Fruit fly (Drosophila melanogaster) whole organism, embryonic: ENCODE data around the gene CG14135.
A peak's percentile ranks its signal among the peaks of the same experiment; 100 is the strongest.

Experiments
- CG10979 ChIP-seq: fragments of 200-800 bp; sonication (Bioruptor generic); optimal IDR thresholded peaks from 2 replicates; lab custom pipeline; 2018; ENCODE audit warnings: missing biosample characterization, mild to moderate bottlenecking, missing genetic modification characterization, moderate library complexity
- CG11247 ChIP-seq: fragments of 200-800 bp; sonication (Bioruptor generic); IDR thresholded peaks from 2 replicates; pipeline ENCODE4 v1.3.6; 2022; ENCODE audit warnings: missing biosample characterization, missing genetic modification characterization
- CG11504 ChIP-seq: fragments of 200-800 bp; sonication (Bioruptor generic); optimal IDR thresholded peaks from 3 replicates; lab custom pipeline; 2019; ENCODE audit warnings: missing biosample characterization, mild to moderate bottlenecking, missing genetic modification characterization, moderate library complexity
- CG11560 ChIP-seq: fragments of 200-800 bp; sonication (Bioruptor generic); IDR thresholded peaks from 3 replicates; pipeline ENCODE4 v1.3.6; 2022; ENCODE audit warnings: missing biosample characterization, missing genetic modification characterization
- CG12071 ChIP-seq: fragments of 200-800 bp; sonication (Bioruptor generic); optimal IDR thresholded peaks from 3 replicates; lab custom pipeline; 2018; ENCODE audit warnings: missing biosample characterization, mild to moderate bottlenecking, missing genetic modification characterization
- CG13287 ChIP-seq: fragments of 200-800 bp; sonication (Bioruptor generic); IDR thresholded peaks from 2 replicates; pipeline ENCODE4 v1.3.6; 2022; ENCODE audit warnings: missing biosample characterization, missing genetic modification characterization; ENCODE audit not compliant: partially characterized antibody
- CG15601 ChIP-seq: fragments of 200-800 bp; sonication (Bioruptor generic); optimal IDR thresholded peaks from 3 replicates; lab custom pipeline; 2019; ENCODE audit warnings: missing biosample characterization, mild to moderate bottlenecking, missing genetic modification characterization, moderate library complexity
- CG17568 ChIP-seq: fragments of 200-800 bp; sonication (Bioruptor generic); optimal IDR thresholded peaks from 2 replicates; lab custom pipeline; 2018; ENCODE audit warnings: missing biosample characterization, mild to moderate bottlenecking, missing genetic modification characterization, moderate library complexity
- CG17802 ChIP-seq: fragments of 200-800 bp; sonication (Bioruptor generic); optimal IDR thresholded peaks from 2 replicates; lab custom pipeline; 2018; ENCODE audit warnings: missing biosample characterization, mild to moderate bottlenecking, missing genetic modification characterization, moderate library complexity
- CG17829 ChIP-seq: fragments of 200-800 bp; optimal IDR thresholded peaks from 2 replicates; lab custom pipeline; 2019; ENCODE audit warnings: missing biosample characterization, mild to moderate bottlenecking, missing genetic modification characterization, moderate library complexity
- CG2199 ChIP-seq: fragments of 200-800 bp; sonication (Bioruptor generic); IDR thresholded peaks from 3 replicates; pipeline ENCODE4 v1.3.6; 2022; ENCODE audit warnings: missing biosample characterization, missing genetic modification characterization
- CG30020 ChIP-seq: fragments of 200-800 bp; optimal IDR thresholded peaks from 2 replicates; lab custom pipeline; 2019; ENCODE audit warnings: missing biosample characterization, mild to moderate bottlenecking, missing genetic modification characterization, moderate library complexity
- CG30403 ChIP-seq: fragments of 200-800 bp; sonication (Bioruptor generic); optimal IDR thresholded peaks from 3 replicates; lab custom pipeline; 2016; ENCODE audit warnings: missing biosample characterization, missing genetic modification characterization
- CG4617 ChIP-seq: fragments of 200-800 bp; sonication (Bioruptor generic); optimal IDR thresholded peaks from 3 replicates; lab custom pipeline; 2016; ENCODE audit warnings: missing biosample characterization, missing genetic modification characterization, borderline replicate concordance
- CG6272 ChIP-seq: fragments of 200-800 bp; sonication (Bioruptor generic); IDR thresholded peaks from 2 replicates; pipeline ENCODE4 v1.3.6; 2022; ENCODE audit warnings: missing biosample characterization, missing genetic modification characterization
- CG6683 ChIP-seq: fragments of 200-800 bp; sonication (Bioruptor generic); optimal IDR thresholded peaks from 2 replicates; lab custom pipeline; 2017; ENCODE audit warnings: missing biosample characterization, mild to moderate bottlenecking, missing genetic modification characterization, missing genetic modification reagents
- CG7745 ChIP-seq: fragments of 200-800 bp; sonication (Bioruptor generic); optimal IDR thresholded peaks from 2 replicates; lab custom pipeline; 2018; ENCODE audit warnings: missing biosample characterization, mild to moderate bottlenecking, missing genetic modification characterization, moderate library complexity
- CG8290 ChIP-seq, 3 experiments: fragments of 200-800 bp; sonication (Bioruptor generic); optimal IDR thresholded peaks; 2 replicates each; lab custom pipeline; 2016 to 2019; ENCODE audit warnings: missing biosample characterization in 3 of 3, missing genetic modification characterization in 3 of 3, mild to moderate bottlenecking in 2 of 3, moderate library complexity in 1 of 3
- CG8388 ChIP-seq: fragments of 200-800 bp; sonication (Bioruptor generic); optimal IDR thresholded peaks from 2 replicates; lab custom pipeline; 2019; ENCODE audit warnings: missing biosample characterization, mild to moderate bottlenecking, missing genetic modification characterization, moderate library complexity
- CG8944 ChIP-seq: fragments of 200-800 bp; sonication (Bioruptor generic); optimal IDR thresholded peaks from 3 replicates; lab custom pipeline; 2016; ENCODE audit warnings: missing biosample characterization, missing genetic modification characterization
- CG9215 ChIP-seq: fragments of 200-800 bp; sonication (Bioruptor generic); IDR thresholded peaks from 2 replicates; pipeline ENCODE4 v1.3.6; 2022; ENCODE audit warnings: missing biosample characterization, missing genetic modification characterization
- E2f1 ChIP-seq: fragments of 200-800 bp; sonication (Bioruptor generic); IDR thresholded peaks from 2 replicates; pipeline ENCODE4 v1.3.6; 2022; ENCODE audit warnings: missing biosample characterization, missing genetic modification characterization
- E2f2 ChIP-seq: fragments of 200-800 bp; sonication (Bioruptor generic); IDR thresholded peaks from 2 replicates; pipeline ENCODE4 v1.3.6; 2022; ENCODE audit warnings: missing biosample characterization, missing genetic modification characterization
- Ets97D ChIP-seq: fragments of 200-800 bp; sonication (Bioruptor generic); optimal IDR thresholded peaks from 3 replicates; lab custom pipeline; 2016; ENCODE audit warnings: missing biosample characterization, missing genetic modification characterization
- Fer2 ChIP-seq: fragments of 200-800 bp; sonication (Bioruptor generic); optimal IDR thresholded peaks from 2 replicates; lab custom pipeline; 2018; ENCODE audit warnings: missing biosample characterization, mild to moderate bottlenecking, missing genetic modification characterization, moderate library complexity
- Hey ChIP-seq: fragments of 200-800 bp; sonication (Bioruptor generic); optimal IDR thresholded peaks from 3 replicates; lab custom pipeline; 2018; ENCODE audit warnings: missing biosample characterization, mild to moderate bottlenecking, missing genetic modification characterization
- Hsf ChIP-seq: fragments of 200-800 bp; sonication (Bioruptor generic); optimal IDR thresholded peaks from 3 replicates; lab custom pipeline; 2016; ENCODE audit warnings: missing biosample characterization, missing genetic modification characterization
- Lhr ChIP-seq: fragments of 200-800 bp; sonication (Bioruptor generic); optimal IDR thresholded peaks from 3 replicates; lab custom pipeline; 2017; ENCODE audit warnings: mild to moderate bottlenecking, missing biosample characterization, missing genetic modification reagents, missing genetic modification characterization
- MBD-R2 ChIP-seq: fragments of 200-800 bp; sonication (Bioruptor generic); IDR thresholded peaks from 2 replicates; pipeline ENCODE4 v1.3.6; 2022; ENCODE audit warnings: missing biosample characterization, missing genetic modification characterization
- MESR4 ChIP-seq: fragments of 200-800 bp; sonication (Bioruptor generic); optimal IDR thresholded peaks from 2 replicates; lab custom pipeline; 2018; ENCODE audit warnings: missing biosample characterization, mild to moderate bottlenecking, missing genetic modification characterization, moderate library complexity
- NC2β ChIP-seq: fragments of 200-800 bp; sonication (Bioruptor generic); optimal IDR thresholded peaks from 2 replicates; lab custom pipeline; 2016; ENCODE audit warnings: missing biosample characterization, missing genetic modification characterization
- NFAT ChIP-seq: fragments of 200-800 bp; sonication (Bioruptor generic); IDR thresholded peaks from 2 replicates; pipeline ENCODE4 v1.3.6; 2022; ENCODE audit warnings: missing biosample characterization, missing genetic modification characterization
- Nf-YC ChIP-seq: fragments of 200-800 bp; optimal IDR thresholded peaks from 3 replicates; lab custom pipeline; 2019; ENCODE audit warnings: missing biosample characterization, mild to moderate bottlenecking, missing genetic modification characterization, moderate library complexity
- PHDP ChIP-seq: fragments of 200-800 bp; sonication (Bioruptor generic); optimal IDR thresholded peaks from 3 replicates; lab custom pipeline; 2018; ENCODE audit warnings: missing biosample characterization, mild to moderate bottlenecking, missing genetic modification characterization, moderate library complexity
- Rx ChIP-seq: fragments of 200-800 bp; sonication (Bioruptor generic); IDR thresholded peaks from 2 replicates; pipeline ENCODE4 v1.3.6; 2022; ENCODE audit warnings: missing biosample characterization, missing genetic modification characterization
- ash1 ChIP-seq: fragments of 200-800 bp; sonication (Bioruptor generic); optimal IDR thresholded peaks from 2 replicates; lab custom pipeline; 2018; ENCODE audit warnings: missing biosample characterization, mild to moderate bottlenecking, missing genetic modification characterization
- bbx ChIP-seq: fragments of 200-800 bp; sonication (Bioruptor generic); IDR thresholded peaks from 2 replicates; pipeline ENCODE4 v1.3.6; 2022; ENCODE audit warnings: missing biosample characterization, missing genetic modification characterization; ENCODE audit not compliant: partially characterized antibody
- gce ChIP-seq: fragments of 200-800 bp; sonication (Bioruptor generic); IDR thresholded peaks from 3 replicates; pipeline ENCODE4 v1.3.6; 2022; ENCODE audit warnings: missing biosample characterization, missing genetic modification characterization
- gem ChIP-seq: fragments of 200-800 bp; sonication (Bioruptor generic); optimal IDR thresholded peaks from 2 replicates; lab custom pipeline; 2019; ENCODE audit warnings: missing biosample characterization, mild to moderate bottlenecking, missing genetic modification characterization, moderate library complexity
- gro ChIP-seq: fragments of 200-800 bp; sonication (Bioruptor generic); optimal IDR thresholded peaks from 2 replicates; lab custom pipeline; 2016; ENCODE audit warnings: missing biosample characterization, missing genetic modification characterization
- hbn ChIP-seq: fragments of 200-800 bp; sonication (Bioruptor generic); IDR thresholded peaks from 2 replicates; pipeline ENCODE4 v1.3.6; 2022; ENCODE audit warnings: missing biosample characterization, missing genetic modification characterization; ENCODE audit not compliant: partially characterized antibody
- insv ChIP-seq, 2 experiments: fragments of 200-800 bp; sonication (Bioruptor generic); optimal IDR thresholded peaks; 3 replicates each; lab custom pipeline; 2016 to 2018; ENCODE audit warnings: missing biosample characterization in 2 of 2, missing genetic modification characterization in 2 of 2
- kah ChIP-seq: fragments of 200-800 bp; sonication (Bioruptor generic); optimal IDR thresholded peaks from 2 replicates; lab custom pipeline; 2018; ENCODE audit warnings: missing biosample characterization, mild to moderate bottlenecking, missing genetic modification characterization
- mam ChIP-seq: fragments of 200-800 bp; sonication (Bioruptor generic); optimal IDR thresholded peaks from 3 replicates; lab custom pipeline; 2016; ENCODE audit warnings: missing biosample characterization, missing genetic modification characterization
- oc ChIP-seq: fragments of 200-800 bp; sonication (Bioruptor generic); optimal IDR thresholded peaks from 2 replicates; lab custom pipeline; 2018; ENCODE audit warnings: missing biosample characterization, mild to moderate bottlenecking, missing genetic modification characterization, moderate library complexity
- pnt ChIP-seq: fragments of 200-800 bp; sonication (Bioruptor generic); optimal IDR thresholded peaks from 3 replicates; lab custom pipeline; 2016; ENCODE audit warnings: missing biosample characterization, missing genetic modification characterization
- row ChIP-seq: fragments of 200-800 bp; sonication (Bioruptor generic); IDR thresholded peaks from 3 replicates; pipeline ENCODE4 v1.3.6; 2022; ENCODE audit warnings: missing biosample characterization, missing genetic modification characterization
- sd ChIP-seq: fragments of 200-800 bp; sonication (Bioruptor generic); optimal IDR thresholded peaks from 3 replicates; lab custom pipeline; 2018; ENCODE audit warnings: missing biosample characterization, mild to moderate bottlenecking, missing genetic modification characterization, moderate library complexity
- stwl ChIP-seq: fragments of 200-800 bp; sonication (Bioruptor generic); optimal IDR thresholded peaks from 3 replicates; lab custom pipeline; 2018; ENCODE audit warnings: missing biosample characterization, mild to moderate bottlenecking, missing genetic modification characterization, moderate library complexity
- sug ChIP-seq: fragments of 200-800 bp; optimal IDR thresholded peaks from 2 replicates; lab custom pipeline; 2019; ENCODE audit warnings: missing biosample characterization, mild to moderate bottlenecking, missing genetic modification characterization, moderate library complexity

CG14135 gene

dm6 chr3L:11681794-11682193 is 9.6 kb upstream of the CG14135 start, which contains the start of gene TfIIEalpha (continued):
- TF ChIP-seq Nf-YC (tag; lab: Kevin White, UChicago) (peak; percentile 23), gem (tag; lab: Kevin White, UChicago) (peak; percentile 0), sug (peak; percentile 27), CG9215 (peak; percentile 100), CG8290 (GFP tag; optimal IDR thresholded peaks at IDR 0.05; lab: Kevin White, UChicago) (peak; percentile 25), CG8290 (tag; optimal IDR thresholded peaks at IDR 0.05; lab: Kevin White, UChicago) (peak in 1 of 2 experiments; percentile 60), ash1 (GFP tag; lab: Kevin White, UChicago) (no peak), MESR4 (GFP tag; lab: Kevin White, UChicago) (peak; percentile 76), CG13287 (peak; percentile 52), insv (GFP tag; optimal IDR thresholded peaks at IDR 0.05; lab: Kevin White, UChicago) (peak in 1 of 2 experiments; percentile 4), CG8388 (no peak), gro (GFP tag; lab: Kevin White, UChicago) (peak; percentile 46), CG6683 (GFP tag; lab: Kevin White, UChicago) (no peak), bbx (GFP tag; lab: Robert Waterston, UW) (peak; percentile 51; the same call in 1 of the 2 replicates), NFAT (GFP tag; lab: Robert Waterston, UW) (peak; percentile 63; the same call in 1 of the 2 replicates), CG7745 (tag; lab: Kevin White, UChicago) (no peak), Rx (no peak), CG11504 (tag; lab: Kevin White, UChicago) (peak; percentile 39), Lhr (GFP tag; lab: Kevin White, UChicago) (peak; percentile 91), Fer2 (no peak), E2f2 (peak; percentile 90), CG2199 (GFP tag; lab: Robert Waterston, UW) (peak; percentile 59; the same call in 1 of the 3 replicates), CG8944 (GFP tag; lab: Kevin White, UChicago) (no peak), pnt (GFP tag; lab: Kevin White, UChicago) (no peak), gce (GFP tag; lab: Robert Waterston, UW) (no peak), CG6272 (GFP tag; lab: Robert Waterston, UW) (no peak), mam (peak; percentile 22), Hsf (GFP tag; lab: Kevin White, UChicago) (peak; percentile 11), NC2β (GFP tag; lab: Kevin White, UChicago) (peak; percentile 17), stwl (peak; percentile 68), sd (tag; lab: Kevin White, UChicago) (peak; percentile 78), Ets97D (GFP tag; lab: Kevin White, UChicago) (peak; percentile 84), oc (tag; lab: Kevin White, UChicago) (no peak), CG12071 (no peak), kah (GFP tag; lab: Kevin White, UChicago) (no peak), PHDP (tag; lab: Kevin White, UChicago) (peak; percentile 11), CG10979 (tag; lab: Kevin White, UChicago) (no peak), CG30403 (GFP tag; lab: Kevin White, UChicago) (no peak), E2f1 (GFP tag; lab: Robert Waterston, UW) (peak; percentile 49; the same call in 1 of the 2 replicates), CG4617 (GFP tag; lab: Kevin White, UChicago) (peak; percentile 91), CG17802 (tag; lab: Kevin White, UChicago) (no peak), CG30020 (tag; lab: Kevin White, UChicago) (peak; percentile 25), MBD-R2 (GFP tag; lab: Robert Waterston, UW) (peak; percentile 89), CG17568 (no peak), hbn (GFP tag; lab: Robert Waterston, UW) (0 out of 2 replicates have a peak, but pooled peaks have one; percentile 31), CG11560 (tag; lab: Robert Waterston, UW) (peak; percentile 45; the same call in 1 of the 3 replicates), row (GFP tag; lab: Robert Waterston, UW) (peak; percentile 62), CG17829 (tag; lab: Kevin White, UChicago) (peak; percentile 41), Hey (tag; lab: Kevin White, UChicago) (no peak), CG11247 (no peak), CG15601 (tag; lab: Kevin White, UChicago) (peak; percentile 42)
